Worm (Caenorhabditis elegans) whole organism, mixed stage, embryonic: ENCODE data around the gene srw-86.
A peak's percentile ranks its signal among the peaks of the same experiment; 100 is the strongest.

Source experiments
- M03D4.4 ChIP-seq: sonication (generic microtip); optimal IDR thresholded peaks from 2 replicates; lab custom pipeline; 2017; ENCODE audit warnings: mild to moderate bottlenecking, missing genetic modification characterization, missing compliant biosample characterization
- bed-3 ChIP-seq: fragments of 200-800 bp; sonication (Bioruptor generic); optimal IDR thresholded peaks from 3 replicates; lab custom pipeline; 2018; ENCODE audit warnings: mild to moderate bottlenecking, missing genetic modification characterization, moderate library complexity, missing compliant biosample characterization
- blmp-1 ChIP-seq: fragments of 150-350 bp; optimal IDR thresholded peaks from 2 replicates; lab custom pipeline; 2014; ENCODE audit warnings: missing biosample characterization, missing genetic modification characterization
- ceh-39 ChIP-seq: fragments of 150-350 bp; optimal IDR thresholded peaks from 2 replicates; lab custom pipeline; 2014; ENCODE audit warnings: missing biosample characterization, missing genetic modification characterization
- ceh-43 ChIP-seq: fragments of 200-800 bp; sonication (Bioruptor generic); optimal IDR thresholded peaks from 2 replicates; lab custom pipeline; 2018; ENCODE audit warnings: mild to moderate bottlenecking, missing genetic modification characterization, moderate library complexity, missing compliant biosample characterization
- ceh-83 ChIP-seq: fragments of 200-800 bp; sonication (Bioruptor generic); optimal IDR thresholded peaks from 2 replicates; lab custom pipeline; 2018; ENCODE audit warnings: mild to moderate bottlenecking, missing genetic modification characterization, missing compliant biosample characterization
- ces-1 ChIP-seq: fragments of 150-350 bp; optimal IDR thresholded peaks from 2 replicates; lab custom pipeline; 2014; ENCODE audit warnings: missing biosample characterization, missing genetic modification reagents, missing genetic modification characterization
- cnd-1 ChIP-seq: fragments of 200-800 bp; sonication (Bioruptor generic); optimal IDR thresholded peaks from 2 replicates; lab custom pipeline; 2018; ENCODE audit warnings: mild to moderate bottlenecking, missing genetic modification characterization, missing compliant biosample characterization
- drap-1 ChIP-seq: fragments of 200-800 bp; sonication (Bioruptor generic); optimal IDR thresholded peaks from 3 replicates; lab custom pipeline; 2018; ENCODE audit warnings: mild to moderate bottlenecking, missing genetic modification characterization, missing compliant biosample characterization
- elt-1 ChIP-seq: sonication (generic microtip); optimal IDR thresholded peaks from 2 replicates; lab custom pipeline; 2017; ENCODE audit warnings: missing genetic modification characterization, mild to moderate bottlenecking, missing compliant biosample characterization, antibody characterized with exemption, moderate library complexity, borderline replicate concordance; ENCODE audit not compliant: insufficient read depth
- elt-3 ChIP-seq: fragments of 150-350 bp; optimal IDR thresholded peaks from 2 replicates; lab custom pipeline; 2014; ENCODE audit warnings: missing biosample characterization, missing genetic modification characterization
- flh-1 ChIP-seq: fragments of 200-800 bp; sonication (Bioruptor generic); optimal IDR thresholded peaks from 2 replicates; lab custom pipeline; 2018; ENCODE audit warnings: mild to moderate bottlenecking, missing genetic modification characterization, moderate library complexity, missing compliant biosample characterization
- ham-2 ChIP-seq: fragments of 200-800 bp; sonication (Bioruptor generic); optimal IDR thresholded peaks from 2 replicates; lab custom pipeline; 2018; ENCODE audit warnings: mild to moderate bottlenecking, missing genetic modification characterization, missing compliant biosample characterization
- hlh-1 ChIP-seq: fragments of 150-350 bp; optimal IDR thresholded peaks from 2 replicates; lab custom pipeline; 2014; ENCODE audit warnings: missing biosample characterization, missing genetic modification reagents, missing genetic modification characterization
- lin-13 ChIP-seq: fragments of 150-350 bp; optimal IDR thresholded peaks from 2 replicates; lab custom pipeline; 2014; ENCODE audit warnings: missing biosample characterization, missing genetic modification characterization
- lin-32 ChIP-seq: fragments of 200-800 bp; sonication (Bioruptor generic); optimal IDR thresholded peaks from 2 replicates; lab custom pipeline; 2018; ENCODE audit warnings: mild to moderate bottlenecking, missing genetic modification characterization, missing compliant biosample characterization
- lsy-2 ChIP-seq: fragments of 150-350 bp; optimal IDR thresholded peaks from 2 replicates; lab custom pipeline; 2014; ENCODE audit warnings: missing biosample characterization, missing genetic modification characterization
- mep-1 ChIP-seq: fragments of 150-350 bp; optimal IDR thresholded peaks from 2 replicates; lab custom pipeline; 2017; ENCODE audit warnings: missing biosample characterization, missing genetic modification reagents, missing genetic modification characterization, inconsistent platforms
- mls-2 ChIP-seq: sonication (generic microtip); optimal IDR thresholded peaks from 2 replicates; lab custom pipeline; 2016; ENCODE audit warnings: mild to moderate bottlenecking, missing genetic modification characterization, moderate library complexity, missing compliant biosample characterization
- nhr-12 ChIP-seq: fragments of 150-350 bp; optimal IDR thresholded peaks from 2 replicates; lab custom pipeline; 2014; ENCODE audit warnings: missing biosample characterization, missing genetic modification characterization
- nhr-237 ChIP-seq: fragments of 150-350 bp; optimal IDR thresholded peaks from 2 replicates; lab custom pipeline; 2014; ENCODE audit warnings: missing biosample characterization, missing genetic modification characterization
- nhr-28 ChIP-seq: fragments of 150-350 bp; optimal IDR thresholded peaks from 2 replicates; lab custom pipeline; 2014; ENCODE audit warnings: missing biosample characterization, missing genetic modification characterization
- pha-4 ChIP-seq: fragments of 150-350 bp; optimal IDR thresholded peaks from 2 replicates; lab custom pipeline; 2018; ENCODE audit warnings: missing biosample characterization, missing genetic modification reagents, missing genetic modification characterization
- sem-2 ChIP-seq: fragments of 200-800 bp; sonication (Bioruptor generic); optimal IDR thresholded peaks from 2 replicates; lab custom pipeline; 2018; ENCODE audit warnings: mild to moderate bottlenecking, missing genetic modification characterization, missing compliant biosample characterization
- sptf-1 ChIP-seq: sonication (generic microtip); optimal IDR thresholded peaks from 2 replicates; lab custom pipeline; 2017; ENCODE audit warnings: mild to moderate bottlenecking, missing genetic modification characterization, moderate library complexity, missing compliant biosample characterization
- unc-120 ChIP-seq: sonication (generic microtip); optimal IDR thresholded peaks from 2 replicates; lab custom pipeline; 2017; ENCODE audit warnings: missing genetic modification characterization, missing compliant biosample characterization; ENCODE audit not compliant: poor library complexity, severe bottlenecking
- unc-39 ChIP-seq: fragments of 150-350 bp; optimal IDR thresholded peaks from 2 replicates; lab custom pipeline; 2014; ENCODE audit warnings: missing biosample characterization, missing genetic modification characterization
- unc-62 ChIP-seq: fragments of 150-350 bp; optimal IDR thresholded peaks from 2 replicates; lab custom pipeline; 2014; ENCODE audit warnings: missing biosample characterization, missing genetic modification reagents, missing genetic modification characterization
- zip-8 ChIP-seq: fragments of 150-350 bp; optimal IDR thresholded peaks from 2 replicates; lab custom pipeline; 2014; ENCODE audit warnings: missing biosample characterization, missing genetic modification characterization
- ztf-11 ChIP-seq: fragments of 150-350 bp; optimal IDR thresholded peaks from 2 replicates; lab custom pipeline; 2014; ENCODE audit warnings: missing biosample characterization, missing genetic modification characterization

The srw-86 gene

DNA sequence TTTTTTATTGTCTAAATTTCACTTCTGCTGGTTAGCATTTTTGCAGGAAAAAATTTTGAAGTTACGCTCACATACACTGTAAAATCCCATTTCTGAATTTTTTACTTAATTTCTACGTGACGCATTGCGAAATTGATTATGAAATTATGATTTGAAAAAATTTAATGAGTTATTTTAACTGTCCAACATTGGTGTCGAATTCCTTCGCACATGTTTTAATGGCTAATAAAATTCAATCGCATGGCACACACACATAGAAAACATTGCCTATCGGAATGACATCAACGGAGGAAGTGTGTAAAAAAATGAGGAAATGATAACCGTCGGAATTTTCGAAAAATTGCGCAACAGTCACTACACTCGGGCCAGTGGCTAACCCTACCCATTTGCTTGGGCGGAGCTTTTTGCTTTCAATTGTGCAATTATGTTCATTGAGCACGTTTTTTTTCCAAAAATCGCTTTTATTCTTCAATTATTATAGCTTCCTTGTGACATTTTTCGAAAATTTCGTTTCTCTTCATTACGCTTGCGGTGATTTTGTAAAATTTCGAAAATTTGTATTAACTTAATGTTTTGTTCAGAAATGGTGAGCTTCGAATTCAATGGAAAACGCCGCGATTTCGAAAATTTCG is 33.4 kb upstream of the srw-86 start, which contains the start of gene C25F9.16:
C25F9.16 (plus strand) TSS at position 582 of the 632 bp plus-strand sequence.
- peak; percentile 29 for TF ChIP-seq zip-8 (tag; lab: Kevin White, UChicago)
- no peak for TF ChIP-seq ztf-11 (tag; lab: Kevin White, UChicago)
- no peak for TF ChIP-seq unc-39
- TF ChIP-seq lin-13, result no peak

ce11 chrV:19432972-19433371 is 32.5 kb upstream of the srw-86 start, which contains the start of gene C25F9.11:
C25F9.11 (minus strand) TSS chrV:19433072.
- TF ChIP-seq M03D4.4 (tag; lab: Kevin White, UChicago), result no peak
- no peak for TF ChIP-seq nhr-237 (tag; lab: Kevin White, UChicago)
- TF ChIP-seq zip-8 (tag; lab: Kevin White, UChicago), result no peak
- no peak for TF ChIP-seq ceh-39 (tag; lab: Kevin White, UChicago)
- TF ChIP-seq lsy-2 (tag; lab: Kevin White, UChicago), result no peak
- TF ChIP-seq lin-32 (GFP tag; lab: Kevin White, UChicago), result no peak
- no peak for TF ChIP-seq blmp-1 (tag; lab: Kevin White, UChicago)
- no peak for TF ChIP-seq mep-1 (tag; lab: Kevin White, UChicago)
- no peak for TF ChIP-seq unc-62 (GFP tag; lab: Kevin White, UChicago)
- no peak for TF ChIP-seq ceh-83
- TF ChIP-seq ceh-43 (GFP tag; lab: Kevin White, UChicago), result no peak
- TF ChIP-seq elt-3 (tag; lab: Kevin White, UChicago), result no peak

DNA sequence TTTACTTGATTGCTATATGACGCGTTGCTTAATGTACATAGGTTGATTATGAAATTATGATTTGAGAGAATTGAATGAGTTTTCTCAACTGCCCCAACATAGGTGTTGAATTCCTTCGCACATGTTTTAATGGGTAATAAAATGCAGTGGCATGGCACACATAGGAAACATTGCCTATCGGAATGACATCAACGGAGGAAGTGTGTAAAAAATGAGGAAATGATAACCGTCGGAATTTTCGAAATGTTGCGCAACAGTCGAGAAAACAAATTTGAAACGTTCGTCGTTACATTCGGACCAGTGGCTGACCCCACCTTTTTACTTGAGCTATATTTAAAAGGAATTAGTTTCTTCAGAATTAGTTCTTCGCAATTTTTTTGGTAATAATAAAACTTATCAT is 31.5 kb upstream of the srw-86 start:
- TF ChIP-seq ceh-83 (no peak), sptf-1 (tag; lab: Kevin White, UChicago) (no peak), nhr-12 (tag; lab: Kevin White, UChicago) (no peak), unc-120 (no peak), unc-39 (no peak), blmp-1 (tag; lab: Kevin White, UChicago) (no peak), hlh-1 (tag; lab: Kevin White, UChicago) (no peak), mep-1 (tag; lab: Kevin White, UChicago) (no peak), nhr-237 (tag; lab: Kevin White, UChicago) (no peak), ceh-43 (GFP tag; lab: Kevin White, UChicago) (no peak), M03D4.4 (tag; lab: Kevin White, UChicago) (no peak)

ce11 chrV:19431036-19431435 is 30.5 kb upstream of the srw-86 start, which contains the start of gene srw-85:
srw-85 (minus strand) TSS chrV:19431136.
- TF ChIP-seq unc-39 (no peak), sem-2 (GFP tag; lab: Kevin White, UChicago) (no peak), blmp-1 (tag; lab: Kevin White, UChicago) (no peak), pha-4 (no peak), mls-2 (tag; lab: Kevin White, UChicago) (no peak), mep-1 (tag; lab: Kevin White, UChicago) (no peak), unc-120 (no peak), lin-13 (no peak), flh-1 (GFP tag; lab: Kevin White, UChicago) (no peak), ces-1 (no peak), bed-3 (GFP tag; lab: Kevin White, UChicago) (no peak), cnd-1 (tag; lab: Kevin White, UChicago) (no peak), hlh-1 (tag; lab: Kevin White, UChicago) (no peak), nhr-28 (tag; lab: Kevin White, UChicago) (no peak), sptf-1 (tag; lab: Kevin White, UChicago) (no peak), M03D4.4 (tag; lab: Kevin White, UChicago) (no peak)

DNA sequence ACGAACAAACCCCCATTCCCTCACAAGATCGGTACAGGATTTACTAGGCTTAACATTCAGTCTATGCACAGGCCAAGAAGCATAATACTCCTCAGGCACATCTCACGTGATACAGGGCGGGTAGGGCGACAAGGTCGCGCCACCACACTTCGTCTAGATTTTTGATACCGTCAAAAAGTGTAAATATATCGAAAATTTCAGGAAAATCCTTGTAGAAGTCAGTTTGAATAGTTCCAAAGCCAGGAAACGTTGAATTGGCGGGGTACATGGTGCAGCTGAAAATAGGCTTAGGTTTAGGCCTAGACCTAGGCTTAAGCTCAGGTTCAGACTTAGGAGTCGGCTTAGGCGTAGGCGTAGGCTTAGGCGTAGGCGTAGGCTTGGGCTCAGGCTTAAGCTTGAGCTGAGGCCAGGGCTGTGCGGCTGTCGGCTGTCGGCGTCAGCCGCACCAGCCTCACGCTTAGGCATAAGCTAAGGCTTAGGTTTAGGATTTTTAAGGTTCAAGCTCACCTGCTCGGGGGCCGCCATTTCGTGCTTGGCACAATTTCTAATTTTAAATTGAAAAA is 29.9 kb upstream of the srw-86 start:
- TF ChIP-seq mls-2 (tag; lab: Kevin White, UChicago), result no peak
- peak; percentile 65 for TF ChIP-seq ham-2 (GFP tag; lab: Kevin White, UChicago)
- peak; percentile 25 for TF ChIP-seq sem-2 (GFP tag; lab: Kevin White, UChicago)
- TF ChIP-seq pha-4, result no peak
- TF ChIP-seq M03D4.4 (tag; lab: Kevin White, UChicago), result no peak
- peak; percentile 72 for TF ChIP-seq sptf-1 (tag; lab: Kevin White, UChicago)
- no peak for TF ChIP-seq elt-1
- no peak for TF ChIP-seq nhr-237 (tag; lab: Kevin White, UChicago)
- TF ChIP-seq drap-1 (GFP tag; lab: Kevin White, UChicago), result peak; percentile 50
